Worm (Caenorhabditis elegans) whole organism, L4 larva: ENCODE results near the gene Y55B1BR.8.

ENCODE experiments used
- dpl-1 ChIP-seq: fragments of 150-350 bp; optimal IDR thresholded peaks from 2 replicates; lab custom pipeline; 2014; ENCODE audit warnings: missing biosample characterization, missing genetic modification reagents, missing genetic modification characterization
- lir-3 ChIP-seq: sonication (generic microtip); optimal IDR thresholded peaks from 2 replicates; lab custom pipeline; 2016; ENCODE audit warnings: mild to moderate bottlenecking, missing genetic modification characterization, missing compliant biosample characterization
- mxl-3 ChIP-seq: fragments of 200-800 bp; sonication (Bioruptor generic); optimal IDR thresholded peaks from 2 replicates; lab custom pipeline; 2018; ENCODE audit warnings: mild to moderate bottlenecking, missing genetic modification characterization, missing compliant biosample characterization
- nhr-76 ChIP-seq: fragments of 150-350 bp; optimal IDR thresholded peaks from 2 replicates; lab custom pipeline; 2014; ENCODE audit warnings: missing biosample characterization, missing genetic modification characterization
- pha-4 ChIP-seq, 2 experiments: fragments of 150-350 bp in 1 of 2; fragments of 200-800 bp in 1 of 2; sonication (Bioruptor generic) in 1 of 2; IDR thresholded peaks in 1 of 2; optimal IDR thresholded peaks in 1 of 2; 2 replicates each; pipeline versions ENCODE4 v1.3.6 to Lab custom; 2014 to 2022; ENCODE audit warnings: missing genetic modification characterization in 2 of 2, missing genetic modification reagents in 2 of 2, missing biosample characterization in 1 of 2, missing compliant biosample characterization in 1 of 2
- rbr-2 ChIP-seq: sonication (generic microtip); optimal IDR thresholded peaks from 2 replicates; lab custom pipeline; 2016; ENCODE audit warnings: missing genotype, missing genetic modification characterization, missing compliant biosample characterization
- saeg-2 ChIP-seq: fragments of 200-800 bp; sonication (Bioruptor generic); IDR thresholded peaks from 2 replicates; pipeline ENCODE4 v1.3.6; 2022; ENCODE audit warnings: missing genetic modification reagents, missing genetic modification characterization, missing compliant biosample characterization
- unc-130 ChIP-seq: sonication (generic microtip); optimal IDR thresholded peaks from 2 replicates; lab custom pipeline; 2016; ENCODE audit warnings: missing genetic modification reagents, missing genetic modification characterization, missing compliant biosample characterization
- unc-39 ChIP-seq: sonication (generic microtip); optimal IDR thresholded peaks from 2 replicates; lab custom pipeline; 2017; ENCODE audit warnings: missing biosample characterization, missing genetic modification characterization
- ztf-11 ChIP-seq: fragments of 150-350 bp; optimal IDR thresholded peaks from 2 replicates; lab custom pipeline; 2014; ENCODE audit warnings: missing biosample characterization, missing genetic modification characterization

- TF ChIP-seq saeg-2 (GFP tag; lab: Robert Waterston, UW) (no peak), unc-130 (GFP tag; lab: Kevin White, UChicago) (no peak), dpl-1 (GFP tag; lab: Kevin White, UChicago) (no peak), pha-4 (GFP tag; IDR thresholded peaks at IDR 0.05; lab: Robert Waterston, UW) (no peak), pha-4 (tag; optimal IDR thresholded peaks at IDR 0.05; lab: Kevin White, UChicago) (no peak), lir-3 (no peak), nhr-76 (no peak), ztf-11 (tag; lab: Kevin White, UChicago) (no peak), unc-39 (no peak), rbr-2 (tag; lab: Kevin White, UChicago) (no peak), mxl-3 (GFP tag; lab: Kevin White, UChicago) (no peak)
These were observed 21.6 kb upstream of the Y55B1BR.8 start for ce11 chrIII:422553-422952.
